Worm (Caenorhabditis elegans): ENCODE results near the gene dhs-29.
A peak's percentile ranks its signal among the peaks of the same experiment; 100 is the strongest.

The dhs-29 gene

ce11 chrX:7652308-7652707 lies 12.4 kb downstream of the dhs-29 start:
- no peak for TF ChIP-seq ets-7 (tag; optimal IDR thresholded peaks at IDR 0.05)
- no peak for TF ChIP-seq aly-1 (tag; optimal IDR thresholded peaks at IDR 0.05)
- no peak for TF ChIP-seq pes-1 (GFP tag; IDR thresholded peaks at IDR 0.05)
- TF ChIP-seq ama-1 (optimal IDR thresholded peaks at IDR 0.05), result no peak
- TF ChIP-seq ceh-36 (tag; optimal IDR thresholded peaks at IDR 0.05), result no peak
- no peak for TF ChIP-seq tbx-37 (GFP tag; conservative IDR thresholded peaks at IDR 0.05)
- no peak for TF ChIP-seq flt-1 (GFP tag; IDR thresholded peaks at IDR 0.05)
- TF ChIP-seq ceh-13 (GFP tag; optimal IDR thresholded peaks at IDR 0.05), result no peak
- no peak for TF ChIP-seq F13C5.2 (tag; optimal IDR thresholded peaks at IDR 0.05)
- TF ChIP-seq hnd-1 (tag; optimal IDR thresholded peaks at IDR 0.05), result no peak
- no peak for TF ChIP-seq hmbx-1 (tag; optimal IDR thresholded peaks at IDR 0.05)
- TF ChIP-seq scrt-1 (GFP tag; IDR thresholded peaks at IDR 0.05), result no peak
- TF ChIP-seq hmg-4 (GFP tag; optimal IDR thresholded peaks at IDR 0.05), result no peak
- TF ChIP-seq tbx-11 (GFP tag; IDR thresholded peaks at IDR 0.05), result no peak
- no peak for TF ChIP-seq tra-4 (tag; optimal IDR thresholded peaks at IDR 0.05)

ce11 chrX:7651219-7651958 lies 13.3 kb downstream of the dhs-29 start:
- TF ChIP-seq pes-1 (GFP tag; IDR thresholded peaks at IDR 0.05) (no peak), aly-1 (tag; optimal IDR thresholded peaks at IDR 0.05) (peak; percentile 49), sea-1 (GFP tag; conservative IDR thresholded peaks at IDR 0.05) (no peak), tra-4 (tag; optimal IDR thresholded peaks at IDR 0.05) (no peak), ceh-13 (GFP tag; optimal IDR thresholded peaks at IDR 0.05) (no peak), hmg-4 (GFP tag; optimal IDR thresholded peaks at IDR 0.05) (peak; percentile 64), tbx-37 (GFP tag; conservative IDR thresholded peaks at IDR 0.05) (0 out of 2 replicates have a peak, but pooled peaks have one; percentile 15), ama-1 (optimal IDR thresholded peaks at IDR 0.05) (no peak)

ce11 chrX:7645313-7645712 lies 19.4 kb downstream of the dhs-29 start, which contains the start of gene F26A10.2:
Gene F26A10.2, minus strand, starts transcription at chrX:7645413.
- TF ChIP-seq hnd-1 (tag; optimal IDR thresholded peaks at IDR 0.05), result no peak
- TF ChIP-seq ceh-13 (GFP tag; optimal IDR thresholded peaks at IDR 0.05), result no peak
- TF ChIP-seq pes-1 (GFP tag; IDR thresholded peaks at IDR 0.05), result no peak
- TF ChIP-seq hmbx-1 (tag; optimal IDR thresholded peaks at IDR 0.05), result no peak
- no peak for TF ChIP-seq B0310.2 (tag; optimal IDR thresholded peaks at IDR 0.05)
- no peak for TF ChIP-seq aly-1 (tag; optimal IDR thresholded peaks at IDR 0.05)
- no peak for TF ChIP-seq ets-7 (tag; optimal IDR thresholded peaks at IDR 0.05)
- TF ChIP-seq hmg-4 (GFP tag; optimal IDR thresholded peaks at IDR 0.05), result no peak
- TF ChIP-seq tra-4 (tag; optimal IDR thresholded peaks at IDR 0.05), result no peak
- TF ChIP-seq F13C5.2 (tag; optimal IDR thresholded peaks at IDR 0.05), result no peak
- no peak for TF ChIP-seq scrt-1 (GFP tag; IDR thresholded peaks at IDR 0.05)
- no peak for TF ChIP-seq flt-1 (GFP tag; IDR thresholded peaks at IDR 0.05)
- no peak for TF ChIP-seq tbx-11 (GFP tag; IDR thresholded peaks at IDR 0.05)
- TF ChIP-seq ama-1 (optimal IDR thresholded peaks at IDR 0.05), result no peak
- TF ChIP-seq sea-1 (GFP tag; conservative IDR thresholded peaks at IDR 0.05), result no peak
- no peak for TF ChIP-seq ceh-36 (tag; optimal IDR thresholded peaks at IDR 0.05)
- TF ChIP-seq tbx-37 (GFP tag; conservative IDR thresholded peaks at IDR 0.05), result no peak

- no peak for TF ChIP-seq aly-1 (tag; optimal IDR thresholded peaks at IDR 0.05)
- TF ChIP-seq flt-1 (GFP tag; IDR thresholded peaks at IDR 0.05), result no peak
- TF ChIP-seq scrt-1 (GFP tag; IDR thresholded peaks at IDR 0.05), result no peak
- TF ChIP-seq ets-7 (tag; optimal IDR thresholded peaks at IDR 0.05), result no peak
- no peak for TF ChIP-seq hmbx-1 (tag; optimal IDR thresholded peaks at IDR 0.05)
- TF ChIP-seq tbx-37 (GFP tag; conservative IDR thresholded peaks at IDR 0.05), result no peak
- TF ChIP-seq hmg-4 (GFP tag; optimal IDR thresholded peaks at IDR 0.05), result no peak
- no peak for TF ChIP-seq tra-4 (tag; optimal IDR thresholded peaks at IDR 0.05)
- no peak for TF ChIP-seq ama-1 (optimal IDR thresholded peaks at IDR 0.05)
Observed at ce11 chrX:7640811-7641210, 23.9 kb downstream of the dhs-29 start.

ce11 chrX:7640391-7640790 lies 24.3 kb downstream of the dhs-29 start:
- no peak for TF ChIP-seq B0310.2 (tag; optimal IDR thresholded peaks at IDR 0.05)
- no peak for TF ChIP-seq tbx-11 (GFP tag; IDR thresholded peaks at IDR 0.05)
- no peak for TF ChIP-seq hmbx-1 (tag; optimal IDR thresholded peaks at IDR 0.05)
- no peak for TF ChIP-seq scrt-1 (GFP tag; IDR thresholded peaks at IDR 0.05)
- TF ChIP-seq hnd-1 (tag; optimal IDR thresholded peaks at IDR 0.05), result no peak
- no peak for TF ChIP-seq aly-1 (tag; optimal IDR thresholded peaks at IDR 0.05)
- TF ChIP-seq F13C5.2 (tag; optimal IDR thresholded peaks at IDR 0.05), result no peak
- no peak for TF ChIP-seq pes-1 (GFP tag; IDR thresholded peaks at IDR 0.05)
- no peak for TF ChIP-seq tra-4 (tag; optimal IDR thresholded peaks at IDR 0.05)
- TF ChIP-seq ama-1 (optimal IDR thresholded peaks at IDR 0.05), result no peak
- TF ChIP-seq sea-1 (GFP tag; conservative IDR thresholded peaks at IDR 0.05), result no peak
- TF ChIP-seq ets-7 (tag; optimal IDR thresholded peaks at IDR 0.05), result no peak
- TF ChIP-seq flt-1 (GFP tag; IDR thresholded peaks at IDR 0.05), result no peak
- TF ChIP-seq ceh-13 (GFP tag; optimal IDR thresholded peaks at IDR 0.05), result no peak
- no peak for TF ChIP-seq hmg-4 (GFP tag; optimal IDR thresholded peaks at IDR 0.05)
- no peak for TF ChIP-seq ceh-36 (tag; optimal IDR thresholded peaks at IDR 0.05)
- TF ChIP-seq tbx-37 (GFP tag; conservative IDR thresholded peaks at IDR 0.05), result no peak

- TF ChIP-seq tbx-37 (GFP tag; conservative IDR thresholded peaks at IDR 0.05) (no peak), B0310.2 (tag; optimal IDR thresholded peaks at IDR 0.05) (no peak), ets-7 (tag; optimal IDR thresholded peaks at IDR 0.05) (no peak), hnd-1 (tag; optimal IDR thresholded peaks at IDR 0.05) (no peak), scrt-1 (GFP tag; IDR thresholded peaks at IDR 0.05) (no peak), pes-1 (GFP tag; IDR thresholded peaks at IDR 0.05) (no peak), ceh-36 (tag; optimal IDR thresholded peaks at IDR 0.05) (no peak), aly-1 (tag; optimal IDR thresholded peaks at IDR 0.05) (no peak), ceh-13 (GFP tag; optimal IDR thresholded peaks at IDR 0.05) (no peak), ama-1 (optimal IDR thresholded peaks at IDR 0.05) (no peak), flt-1 (GFP tag; IDR thresholded peaks at IDR 0.05) (no peak)
Observed at ce11 chrX:7638790-7639189, 25.9 kb downstream of the dhs-29 start.

ce11 chrX:7636037-7636436 lies 28.7 kb downstream of the dhs-29 start:
- no peak for TF ChIP-seq B0310.2 (tag; optimal IDR thresholded peaks at IDR 0.05)
- TF ChIP-seq scrt-1 (GFP tag; IDR thresholded peaks at IDR 0.05), result no peak
- no peak for TF ChIP-seq hmg-4 (GFP tag; optimal IDR thresholded peaks at IDR 0.05)
- no peak for TF ChIP-seq tra-4 (tag; optimal IDR thresholded peaks at IDR 0.05)
- TF ChIP-seq ceh-36 (tag; optimal IDR thresholded peaks at IDR 0.05), result no peak
- no peak for TF ChIP-seq F13C5.2 (tag; optimal IDR thresholded peaks at IDR 0.05)
- no peak for TF ChIP-seq ama-1 (optimal IDR thresholded peaks at IDR 0.05)
- TF ChIP-seq hmbx-1 (tag; optimal IDR thresholded peaks at IDR 0.05), result no peak
- no peak for TF ChIP-seq tbx-37 (GFP tag; conservative IDR thresholded peaks at IDR 0.05)
- TF ChIP-seq pes-1 (GFP tag; IDR thresholded peaks at IDR 0.05), result no peak
- no peak for TF ChIP-seq flt-1 (GFP tag; IDR thresholded peaks at IDR 0.05)
- TF ChIP-seq tbx-11 (GFP tag; IDR thresholded peaks at IDR 0.05), result no peak
- TF ChIP-seq ceh-13 (GFP tag; optimal IDR thresholded peaks at IDR 0.05), result no peak

Measured in whole organism, early embryonic.